Fruit fly (Drosophila melanogaster): Measurements from ENCODE around the gene Agpat2.

dm6 chr2L:8481623-8482424 lies 18.0 kb upstream of the Agpat2 start, which contains the start of gene CG43796:
- TF ChIP-seq CG12768 (GFP tag; optimal IDR thresholded peaks at IDR 0.05), result no peak
- TF ChIP-seq CG5204 (GFP tag; optimal IDR thresholded peaks at IDR 0.05), result no peak
- no peak for TF ChIP-seq CG1620 (GFP tag; optimal IDR thresholded peaks at IDR 0.05)
- peak; percentile 32 for TF ChIP-seq bab1 (GFP tag; optimal IDR thresholded peaks at IDR 0.05)
- TF ChIP-seq CG33017 (tag; optimal IDR thresholded peaks at IDR 0.05), result no peak
- no peak for TF ChIP-seq cnc (optimal IDR thresholded peaks at IDR 0.05)
- no peak for TF ChIP-seq Mnt (GFP tag; optimal IDR thresholded peaks at IDR 0.05)
- TF ChIP-seq CG7045 (GFP tag; optimal IDR thresholded peaks at IDR 0.05), result no peak
- no peak for TF ChIP-seq kay (GFP tag; ENCODE audit: borderline replicate concordance)
- TF ChIP-seq toe (GFP tag; optimal IDR thresholded peaks at IDR 0.05), result no peak
